Worm (Caenorhabditis elegans) whole organism, L1 larva: Measurements from ENCODE around the gene F32A11.1.

Source experiments
- C04F5.9 ChIP-seq: sonication (generic microtip); optimal IDR thresholded peaks from 2 replicates; lab custom pipeline; 2016; ENCODE audit warnings: missing genetic modification characterization, missing compliant biosample characterization
- C16A3.4 ChIP-seq: fragments of 150-350 bp; optimal IDR thresholded peaks from 2 replicates; lab custom pipeline; 2014; ENCODE audit warnings: missing biosample characterization, missing genetic modification characterization
- C34B4.2 ChIP-seq: sonication (generic microtip); optimal IDR thresholded peaks from 2 replicates; lab custom pipeline; 2017; ENCODE audit warnings: mild to moderate bottlenecking, missing genetic modification characterization, missing compliant biosample characterization
- Y116A8C.19 ChIP-seq: sonication (generic microtip); optimal IDR thresholded peaks from 2 replicates; lab custom pipeline; 2016; ENCODE audit warnings: missing compliant biosample characterization, missing genetic modification characterization, borderline replicate concordance
- aha-1 ChIP-seq: fragments of 150-350 bp; optimal IDR thresholded peaks from 2 replicates; lab custom pipeline; 2014; ENCODE audit warnings: missing biosample characterization, missing genetic modification characterization
- aly-2 ChIP-seq: fragments of 150-350 bp; optimal IDR thresholded peaks from 2 replicates; lab custom pipeline; 2014; ENCODE audit warnings: missing biosample characterization, missing genetic modification characterization
- ama-1 ChIP-seq: fragments of 150-350 bp; optimal IDR thresholded peaks from 2 replicates; lab custom pipeline; 2014
- blmp-1 ChIP-seq: fragments of 150-350 bp; optimal IDR thresholded peaks from 2 replicates; lab custom pipeline; 2014; ENCODE audit warnings: missing biosample characterization, missing genetic modification characterization
- ceh-63 ChIP-seq: fragments of 200-800 bp; sonication (Bioruptor generic); optimal IDR thresholded peaks from 2 replicates; lab custom pipeline; 2018; ENCODE audit warnings: mild to moderate bottlenecking, missing genetic modification characterization, missing compliant biosample characterization
- ceh-82 ChIP-seq, 3 experiments: fragments of 150-350 bp in 1 of 3; sonication (generic microtip) in 2 of 3; optimal IDR thresholded peaks; 2 replicates each; lab custom pipeline; 2014 to 2017; ENCODE audit warnings: missing biosample characterization in 3 of 3, missing genetic modification characterization in 3 of 3
- dpl-1 ChIP-seq, 3 experiments: fragments of 150-350 bp in 2 of 3; sonication (generic microtip) in 1 of 3; optimal IDR thresholded peaks; 2 replicates each; lab custom pipeline; 2014 to 2017; ENCODE audit warnings: missing biosample characterization in 3 of 3, missing genetic modification characterization in 3 of 3, missing genetic modification reagents in 3 of 3
- dsc-1 ChIP-seq: sonication (generic microtip); optimal IDR thresholded peaks from 2 replicates; lab custom pipeline; 2016; ENCODE audit warnings: mild to moderate bottlenecking, missing genetic modification characterization, missing compliant biosample characterization
- efl-1 ChIP-seq, 4 experiments: fragments of 150-350 bp; optimal IDR thresholded peaks in 3 of 4; peaks in 1 of 4; 1 replicate in 1 of 4; 2 replicates in 3 of 4; lab custom pipeline; 2014; ENCODE audit warnings: missing biosample characterization in 2 of 4, missing genetic modification characterization in 2 of 4, missing genetic modification reagents in 2 of 4
- egl-27 ChIP-seq, 2 experiments: fragments of 150-350 bp in 1 of 2; sonication (generic microtip); optimal IDR thresholded peaks; 3 replicates each; lab custom pipeline; 2017 to 2018; ENCODE audit warnings: missing biosample characterization in 2 of 2, missing genetic modification characterization in 2 of 2, missing genetic modification reagents in 2 of 2
- elt-2 ChIP-seq: sonication (generic microtip); optimal IDR thresholded peaks from 2 replicates; lab custom pipeline; 2016; ENCODE audit warnings: missing genetic modification characterization, mild to moderate bottlenecking, inconsistent platforms, missing compliant biosample characterization, missing genetic modification reagents
- ets-5 ChIP-seq: fragments of 200-800 bp; sonication (Bioruptor generic); IDR thresholded peaks from 2 replicates; pipeline ENCODE4 v1.3.6; 2022; ENCODE audit warnings: missing genetic modification characterization, missing compliant biosample characterization
- fkh-10 ChIP-seq: sonication (generic microtip); optimal IDR thresholded peaks from 2 replicates; lab custom pipeline; 2017; ENCODE audit warnings: missing biosample characterization, missing genetic modification reagents, missing genetic modification characterization
- fkh-4 ChIP-seq: sonication (generic microtip); optimal IDR thresholded peaks from 2 replicates; lab custom pipeline; 2016; ENCODE audit warnings: missing compliant biosample characterization, missing genetic modification characterization, borderline replicate concordance
- fkh-8 ChIP-seq: sonication (generic microtip); optimal IDR thresholded peaks from 2 replicates; lab custom pipeline; 2016; ENCODE audit warnings: mild to moderate bottlenecking, missing genetic modification characterization, missing compliant biosample characterization
- hpl-2 ChIP-seq: fragments of 150-350 bp; optimal IDR thresholded peaks from 2 replicates; lab custom pipeline; 2014; ENCODE audit warnings: missing biosample characterization, missing genetic modification reagents, missing genetic modification characterization
- isw-1 ChIP-seq: fragments of 200-800 bp; sonication (Bioruptor generic); IDR thresholded peaks from 2 replicates; pipeline ENCODE4 v1.3.6; 2022; ENCODE audit warnings: missing genetic modification characterization, missing compliant biosample characterization
- jun-1 ChIP-seq: fragments of 150-350 bp; optimal IDR thresholded peaks from 2 replicates; lab custom pipeline; 2014; ENCODE audit warnings: missing biosample characterization, missing genetic modification reagents, missing genetic modification characterization
- lin-13 ChIP-seq: fragments of 150-350 bp; optimal IDR thresholded peaks from 2 replicates; lab custom pipeline; 2014; ENCODE audit warnings: missing biosample characterization, missing genetic modification reagents, missing genetic modification characterization
- lin-14 ChIP-seq: fragments of 200-800 bp; sonication (Bioruptor generic); optimal IDR thresholded peaks from 2 replicates; lab custom pipeline; 2018; ENCODE audit warnings: mild to moderate bottlenecking, missing genetic modification characterization, moderate library complexity, missing compliant biosample characterization
- lin-15B ChIP-seq: fragments of 150-350 bp; sonication (generic microtip); optimal IDR thresholded peaks from 3 replicates; lab custom pipeline; 2014; ENCODE audit warnings: missing biosample characterization, missing genetic modification characterization
- lin-35 ChIP-seq, 2 experiments: fragments of 150-350 bp; optimal IDR thresholded peaks; 2 replicates each; lab custom pipeline; 2014; ENCODE audit warnings: missing biosample characterization in 2 of 2, missing genetic modification characterization in 2 of 2, missing genetic modification reagents in 2 of 2
- lir-3 ChIP-seq: sonication (generic microtip); optimal IDR thresholded peaks from 2 replicates; lab custom pipeline; 2016; ENCODE audit warnings: mild to moderate bottlenecking, missing genetic modification characterization, moderate library complexity, missing compliant biosample characterization; ENCODE audit not compliant: poor library complexity
- mab-9 ChIP-seq: fragments of 200-800 bp; sonication (Bioruptor generic); IDR thresholded peaks from 2 replicates; pipeline ENCODE4 v1.3.6; 2022; ENCODE audit warnings: missing genetic modification reagents, missing genetic modification characterization, missing compliant biosample characterization
- mef-2 ChIP-seq: fragments of 150-350 bp; optimal IDR thresholded peaks from 2 replicates; lab custom pipeline; 2014; ENCODE audit warnings: missing biosample characterization, missing genetic modification characterization
- nhr-12 ChIP-seq: sonication (generic microtip); optimal IDR thresholded peaks from 2 replicates; lab custom pipeline; 2017; ENCODE audit warnings: missing biosample characterization, missing genetic modification characterization
- nhr-28 ChIP-seq: fragments of 150-350 bp; optimal IDR thresholded peaks from 2 replicates; lab custom pipeline; 2014; ENCODE audit warnings: missing biosample characterization, missing genetic modification characterization
- nhr-47 ChIP-seq: sonication (generic microtip); optimal IDR thresholded peaks from 2 replicates; lab custom pipeline; 2016; ENCODE audit warnings: mild to moderate bottlenecking, missing genetic modification characterization, moderate library complexity, missing compliant biosample characterization
- nhr-71 ChIP-seq: sonication (generic microtip); optimal IDR thresholded peaks from 2 replicates; lab custom pipeline; 2016; ENCODE audit warnings: mild to moderate bottlenecking, missing genetic modification characterization, moderate library complexity, missing compliant biosample characterization
- nhr-77 ChIP-seq: fragments of 150-350 bp; optimal IDR thresholded peaks from 2 replicates; lab custom pipeline; 2014; ENCODE audit warnings: missing biosample characterization, missing genetic modification characterization
- nhr-84 ChIP-seq: sonication (generic microtip); optimal IDR thresholded peaks from 2 replicates; lab custom pipeline; 2017; ENCODE audit warnings: missing biosample characterization, missing genetic modification characterization
- nhr-85 ChIP-seq: sonication (generic microtip); peaks from one replicate; lab custom pipeline; 2016; ENCODE audit warnings: missing genetic modification characterization, inconsistent platforms, missing compliant biosample characterization
- pag-3 ChIP-seq: sonication (generic microtip); optimal IDR thresholded peaks from 2 replicates; lab custom pipeline; 2017; ENCODE audit warnings: missing genetic modification characterization, mild to moderate bottlenecking, missing compliant biosample characterization, antibody characterized with exemption, borderline replicate concordance; ENCODE audit not compliant: insufficient read depth
- pqm-1 ChIP-seq: sonication (generic microtip); optimal IDR thresholded peaks from 3 replicates; lab custom pipeline; 2017; ENCODE audit warnings: missing biosample characterization, missing genetic modification characterization
- rnt-1 ChIP-seq: sonication (generic microtip); optimal IDR thresholded peaks from 2 replicates; lab custom pipeline; 2016; ENCODE audit warnings: mild to moderate bottlenecking, missing genetic modification characterization, moderate library complexity, missing compliant biosample characterization
- snpc-4 ChIP-seq: fragments of 150-350 bp; optimal IDR thresholded peaks from 2 replicates; lab custom pipeline; 2014; ENCODE audit warnings: missing biosample characterization, missing genetic modification characterization
- sptf-1 ChIP-seq: fragments of 150-350 bp; optimal IDR thresholded peaks from 2 replicates; lab custom pipeline; 2014; ENCODE audit warnings: missing biosample characterization, missing genetic modification characterization
- sup-37 ChIP-seq: fragments of 200-800 bp; sonication (Bioruptor generic); optimal IDR thresholded peaks from 2 replicates; lab custom pipeline; 2018; ENCODE audit warnings: mild to moderate bottlenecking, missing genetic modification characterization, missing compliant biosample characterization
- unc-130 ChIP-seq: fragments of 150-350 bp; optimal IDR thresholded peaks from 2 replicates; lab custom pipeline; 2017; ENCODE audit warnings: missing biosample characterization, missing genetic modification characterization, inconsistent platforms
- unc-86 ChIP-seq: sonication (generic microtip); optimal IDR thresholded peaks from 2 replicates; lab custom pipeline; 2016; ENCODE audit warnings: missing genetic modification characterization, missing compliant biosample characterization
- unc-98 ChIP-seq: fragments of 200-800 bp; sonication (Bioruptor generic); IDR thresholded peaks from 2 replicates; pipeline ENCODE4 v1.3.6; 2022; ENCODE audit warnings: missing genetic modification characterization, missing compliant biosample characterization
- xbp-1 ChIP-seq: sonication (generic microtip); optimal IDR thresholded peaks from 2 replicates; lab custom pipeline; 2016; ENCODE audit warnings: missing genetic modification characterization, missing compliant biosample characterization
- zag-1 ChIP-seq: fragments of 150-350 bp; optimal IDR thresholded peaks from 2 replicates; lab custom pipeline; 2014; ENCODE audit warnings: missing biosample characterization, missing genetic modification characterization
- zip-4 ChIP-seq: fragments of 200-800 bp; sonication (Bioruptor generic); optimal IDR thresholded peaks from 2 replicates; lab custom pipeline; 2018; ENCODE audit warnings: mild to moderate bottlenecking, missing genetic modification characterization, moderate library complexity, missing compliant biosample characterization
- ztf-11 ChIP-seq, 2 experiments: sonication (generic microtip); optimal IDR thresholded peaks; 2 replicates each; lab custom pipeline; 2016 to 2017; ENCODE audit warnings: missing genetic modification characterization in 2 of 2, missing biosample characterization in 1 of 2, missing compliant biosample characterization in 1 of 2

The F32A11.1 gene

DNA sequence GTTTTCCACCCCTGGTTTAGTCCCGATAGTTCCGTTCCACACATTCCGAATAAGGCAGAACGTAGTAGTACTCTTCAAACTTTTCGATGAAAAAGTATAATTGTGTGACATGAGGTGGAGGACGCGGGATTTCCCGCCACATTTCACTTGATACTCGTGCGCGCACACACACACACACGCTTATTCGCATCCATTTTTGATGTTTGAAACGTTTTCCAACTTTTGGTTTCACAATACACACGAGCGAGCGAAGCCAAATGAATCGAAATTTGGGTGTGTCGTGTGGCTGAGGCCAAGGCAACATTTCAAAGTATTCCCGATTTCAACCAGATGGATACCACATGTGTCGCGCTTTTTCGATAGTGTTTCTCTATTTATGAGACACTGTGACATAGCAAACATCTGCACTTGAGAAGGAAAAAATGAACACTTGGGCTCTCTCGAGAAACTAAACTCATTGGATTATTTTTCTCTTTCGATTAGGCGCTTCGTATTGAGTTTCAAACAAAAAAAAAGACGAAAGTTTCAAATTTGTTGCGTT, 36.5 kb downstream of the F32A11.1 start (continued):
- TF ChIP-seq nhr-71 (peak; percentile 31), lin-15B (tag; lab: Kevin White, UChicago) (no peak), ceh-63 (GFP tag; lab: Kevin White, UChicago) (no peak), blmp-1 (peak; percentile 95), sup-37 (GFP tag; lab: Kevin White, UChicago) (no peak), fkh-8 (tag; lab: Kevin White, UChicago) (peak; percentile 15), nhr-85 (tag; lab: Kevin White, UChicago) (peak; percentile 30), pqm-1 (tag; lab: Kevin White, UChicago) (no peak), rnt-1 (tag; lab: Kevin White, UChicago) (no peak), C16A3.4 (tag; lab: Kevin White, UChicago) (no peak), unc-98 (no peak), dpl-1 (GFP tag; optimal IDR thresholded peaks at IDR 0.05; lab: Kevin White, UChicago) (peak in 1 of 3 experiments; percentile 28)

DNA sequence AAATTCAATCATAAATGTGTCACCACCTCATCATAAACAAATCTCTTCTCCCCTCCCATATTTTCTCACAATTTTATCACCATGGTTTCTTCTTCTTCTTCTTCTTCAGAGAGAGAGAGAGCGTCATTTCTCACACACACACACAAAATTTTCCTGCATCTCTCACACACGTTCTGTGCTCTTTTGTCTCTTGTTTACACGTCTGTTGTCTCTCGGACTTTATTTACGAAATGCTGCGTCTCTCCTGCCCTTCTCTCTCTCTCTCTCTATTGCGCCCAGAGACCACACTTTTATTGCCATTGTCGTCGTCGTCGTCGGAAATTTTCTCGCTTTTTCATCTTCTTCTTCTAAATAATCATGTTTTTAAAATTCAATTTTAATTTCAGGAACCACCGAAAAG, 38.0 kb downstream of the F32A11.1 start, which contains the start of gene lec-1:
Gene lec-1 (plus strand): TSS at position 387 of the 400 bp plus-strand sequence.
- TF ChIP-seq nhr-47 (tag; lab: Kevin White, UChicago): peak; percentile 55
- TF ChIP-seq lin-35 (GFP tag; optimal IDR thresholded peaks at IDR 0.05; lab: Kevin White, UChicago): peak; percentile 49 to 52
- peak; percentile 3 for TF ChIP-seq elt-2
- no peak for TF ChIP-seq pag-3 (tag; lab: Kevin White, UChicago)
- no peak for TF ChIP-seq mef-2
- TF ChIP-seq ceh-82 (tag; optimal IDR thresholded peaks at IDR 0.05; lab: Kevin White, UChicago): peak in 2 of 3 experiments; percentile 9 to 69
- TF ChIP-seq nhr-85 (tag; lab: Kevin White, UChicago): peak; percentile 80
- no peak for TF ChIP-seq ets-5
- no peak for TF ChIP-seq ztf-11 (tag; optimal IDR thresholded peaks at IDR 0.05; lab: Kevin White, UChicago)
- no peak for TF ChIP-seq unc-98
- TF ChIP-seq egl-27 (tag; optimal IDR thresholded peaks at IDR 0.05; lab: Kevin White, UChicago): no peak
- no peak for TF ChIP-seq snpc-4 (tag; lab: Kevin White, UChicago)
- no peak for TF ChIP-seq fkh-4 (tag; lab: Kevin White, UChicago)
- no peak for TF ChIP-seq sup-37 (GFP tag; lab: Kevin White, UChicago)
- no peak for TF ChIP-seq Y116A8C.19 (tag; lab: Kevin White, UChicago)
- TF ChIP-seq nhr-12 (tag; lab: Kevin White, UChicago): no peak
- TF ChIP-seq zag-1 (tag; lab: Kevin White, UChicago): peak; percentile 15
- TF ChIP-seq C34B4.2 (tag; lab: Kevin White, UChicago): no peak
- peak; percentile 9 to 32 (median 16) for TF ChIP-seq dpl-1 (GFP tag; optimal IDR thresholded peaks at IDR 0.05; lab: Kevin White, UChicago)
- TF ChIP-seq hpl-2 (GFP tag; lab: Kevin White, UChicago): no peak
- TF ChIP-seq rnt-1 (tag; lab: Kevin White, UChicago): peak; percentile 65
- no peak for TF ChIP-seq nhr-84 (tag; lab: Kevin White, UChicago)
- peak; percentile 90 for TF ChIP-seq lin-14
- no peak for TF ChIP-seq xbp-1 (tag; lab: Kevin White, UChicago)
- no peak for TF ChIP-seq aha-1 (tag; lab: Kevin White, UChicago)
- no peak for TF ChIP-seq C04F5.9
- TF ChIP-seq C16A3.4 (tag; lab: Kevin White, UChicago): peak; percentile 11
- TF ChIP-seq mab-9 (GFP tag; lab: Robert Waterston, UW): no peak
- TF ChIP-seq nhr-28 (tag; lab: Kevin White, UChicago): no peak
- TF ChIP-seq zip-4 (GFP tag; lab: Kevin White, UChicago): no peak
- peak; percentile 41 for TF ChIP-seq blmp-1
- no peak for TF ChIP-seq isw-1 (GFP tag; lab: Robert Waterston, UW)
- TF ChIP-seq jun-1 (tag; lab: Kevin White, UChicago): peak; percentile 8
- TF ChIP-seq dsc-1 (tag; lab: Kevin White, UChicago): peak; percentile 58
- peak; percentile 5 for TF ChIP-seq fkh-10 (GFP tag; lab: Kevin White, UChicago)
- TF ChIP-seq nhr-77 (tag; lab: Kevin White, UChicago): peak; percentile 67
- TF ChIP-seq efl-1 (optimal IDR thresholded peaks at IDR 0.05; lab: Kevin White, UChicago): peak; percentile 64 to 77
- TF ChIP-seq efl-1 (GFP tag; optimal IDR thresholded peaks at IDR 0.05 in 1 of 2; lab: Kevin White, UChicago): peak; percentile 15 to 50
- no peak for TF ChIP-seq ama-1 (lab: Kevin White, UChicago)
- TF ChIP-seq lin-13 (GFP tag; lab: Kevin White, UChicago): no peak
- TF ChIP-seq aly-2 (tag; lab: Kevin White, UChicago): peak; percentile 14
- TF ChIP-seq lir-3 (tag; lab: Kevin White, UChicago): peak; percentile 7
- peak; percentile 13 for TF ChIP-seq unc-86 (tag; lab: Kevin White, UChicago)
- TF ChIP-seq lin-15B (tag; lab: Kevin White, UChicago): no peak
- TF ChIP-seq sptf-1 (tag; lab: Kevin White, UChicago): no peak
- no peak for TF ChIP-seq unc-130 (tag; lab: Kevin White, UChicago)
